Worm (Caenorhabditis elegans) whole organism, young adult: Measurements from ENCODE around the gene C16A3.6.

Experiments used
- B0035.1 ChIP-seq: sonication (generic microtip); optimal IDR thresholded peaks from 2 replicates; lab custom pipeline; 2016; ENCODE audit warnings: missing genetic modification characterization, mild to moderate bottlenecking, missing compliant biosample characterization, missing genotype, missing genetic modification reagents
- B0261.1 ChIP-seq: sonication (generic microtip); optimal IDR thresholded peaks from 2 replicates; lab custom pipeline; 2016; ENCODE audit warnings: mild to moderate bottlenecking, missing genetic modification characterization, moderate library complexity, missing compliant biosample characterization
- B0336.3 ChIP-seq: fragments of 200-800 bp; sonication (Bioruptor generic); IDR thresholded peaks from 2 replicates; pipeline ENCODE4 v1.3.6; 2022; ENCODE audit warnings: missing genetic modification characterization, missing compliant biosample characterization
- F55B11.4 ChIP-seq: sonication (generic microtip); optimal IDR thresholded peaks from 2 replicates; lab custom pipeline; 2016; ENCODE audit warnings: missing compliant biosample characterization, missing genetic modification characterization, borderline replicate concordance; ENCODE audit not compliant: insufficient read depth
- K11D2.4 ChIP-seq: fragments of 200-800 bp; sonication (Bioruptor generic); IDR thresholded peaks from 2 replicates; pipeline ENCODE4 v1.3.6; 2022; ENCODE audit warnings: missing genetic modification reagents, missing genetic modification characterization, missing compliant biosample characterization
- T26A5.8 ChIP-seq: sonication (generic microtip); optimal IDR thresholded peaks from 2 replicates; lab custom pipeline; 2016; ENCODE audit warnings: missing genetic modification characterization, missing compliant biosample characterization
- Y53G8AR.9 ChIP-seq: fragments of 200-800 bp; sonication (Bioruptor generic); conservative IDR thresholded peaks from 2 replicates; pipeline ENCODE4 v1.3.6; 2022; ENCODE audit warnings: missing genetic modification reagents, missing genetic modification characterization, missing compliant biosample characterization
- Y56A3A.18 ChIP-seq: fragments of 200-800 bp; sonication (Bioruptor generic); IDR thresholded peaks from 2 replicates; pipeline ENCODE4 v1.3.6; 2022; ENCODE audit warnings: missing genetic modification reagents, missing genetic modification characterization, missing compliant biosample characterization
- Y79H2A.3 ChIP-seq: fragments of 200-800 bp; sonication (Bioruptor generic); conservative IDR thresholded peaks from 2 replicates; pipeline ENCODE4 v1.3.6; 2022; ENCODE audit warnings: missing genetic modification reagents, missing genetic modification characterization, missing compliant biosample characterization
- Y95B8A.8 ChIP-seq: fragments of 200-800 bp; sonication (Bioruptor generic); IDR thresholded peaks from 2 replicates; pipeline ENCODE4 v1.3.6; 2022; ENCODE audit warnings: missing genetic modification reagents, missing genetic modification characterization, missing compliant biosample characterization
- ama-1 ChIP-seq, 3 experiments: fragments of 150-350 bp in 1 of 3; sonication (generic microtip) in 2 of 3; optimal IDR thresholded peaks; 2 replicates each; lab custom pipeline; 2014 to 2018; ENCODE audit warnings: missing biosample characterization in 2 of 3, missing genetic modification characterization in 2 of 3, missing genetic modification reagents in 2 of 3
- atf-7 ChIP-seq: sonication (generic microtip); optimal IDR thresholded peaks from 2 replicates; lab custom pipeline; 2017; ENCODE audit warnings: mild to moderate bottlenecking, missing genetic modification characterization, missing compliant biosample characterization
- cebp-1 ChIP-seq, 2 experiments: fragments of 200-800 bp in 1 of 2; sonication (Bioruptor generic) in 1 of 2; sonication (generic microtip) in 1 of 2; IDR thresholded peaks in 1 of 2; optimal IDR thresholded peaks in 1 of 2; 2 replicates each; pipeline versions ENCODE4 v1.3.6 to Lab custom; 2017 to 2022; ENCODE audit warnings: missing compliant biosample characterization in 2 of 2, missing genetic modification characterization in 2 of 2, mild to moderate bottlenecking in 1 of 2, missing genetic modification reagents in 1 of 2, moderate library complexity in 1 of 2
- ceh-40 ChIP-seq: fragments of 200-800 bp; sonication (Bioruptor generic); IDR thresholded peaks from 2 replicates; pipeline ENCODE4 v1.3.6; 2022; ENCODE audit warnings: missing genetic modification characterization, missing compliant biosample characterization
- ceh-79 ChIP-seq: sonication (generic microtip); optimal IDR thresholded peaks from 2 replicates; lab custom pipeline; 2017; ENCODE audit warnings: mild to moderate bottlenecking, missing genetic modification characterization, missing compliant biosample characterization
- egrh-3 ChIP-seq: fragments of 200-800 bp; sonication (Bioruptor generic); IDR thresholded peaks from 2 replicates; pipeline ENCODE4 v1.3.6; 2022; ENCODE audit warnings: missing genetic modification reagents, missing genetic modification characterization, missing compliant biosample characterization
- ets-4 ChIP-seq: fragments of 200-800 bp; sonication (Bioruptor generic); optimal IDR thresholded peaks from 2 replicates; lab custom pipeline; 2018; ENCODE audit warnings: mild to moderate bottlenecking, missing genetic modification characterization, missing compliant biosample characterization
- hlh-12 ChIP-seq: sonication (generic microtip); optimal IDR thresholded peaks from 2 replicates; lab custom pipeline; 2016; ENCODE audit warnings: missing genetic modification characterization, missing compliant biosample characterization
- hsf-1 ChIP-seq: fragments of 200-800 bp; sonication (Bioruptor generic); IDR thresholded peaks from 2 replicates; pipeline ENCODE4 v1.3.6; 2022; ENCODE audit warnings: missing genetic modification reagents, missing genetic modification characterization, missing compliant biosample characterization
- lag-1 ChIP-seq: fragments of 200-800 bp; sonication (Bioruptor generic); IDR thresholded peaks from 2 replicates; pipeline ENCODE4 v1.3.6; 2022; ENCODE audit warnings: missing genetic modification reagents, missing genetic modification characterization, missing compliant biosample characterization
- let-607 ChIP-seq, 2 experiments: fragments of 200-800 bp in 1 of 2; sonication (Bioruptor generic) in 1 of 2; sonication (generic microtip) in 1 of 2; optimal IDR thresholded peaks; 2 replicates each; lab custom pipeline; 2016 to 2018; ENCODE audit warnings: mild to moderate bottlenecking in 2 of 2, missing compliant biosample characterization in 2 of 2, missing genetic modification characterization in 2 of 2, moderate library complexity in 2 of 2, missing genotype in 1 of 2
- lin-26 ChIP-seq: fragments of 200-800 bp; sonication (Bioruptor generic); IDR thresholded peaks from 2 replicates; pipeline ENCODE4 v1.3.6; 2022; ENCODE audit warnings: missing genetic modification reagents, missing genetic modification characterization, missing compliant biosample characterization
- lin-35 ChIP-seq, 3 experiments: fragments of 150-350 bp in 2 of 3; sonication (generic microtip) in 1 of 3; optimal IDR thresholded peaks; 2 replicates each; lab custom pipeline; 2014 to 2018; ENCODE audit warnings: missing biosample characterization in 3 of 3, missing genetic modification characterization in 3 of 3, missing genetic modification reagents in 3 of 3
- madf-10 ChIP-seq: sonication (generic microtip); optimal IDR thresholded peaks from 2 replicates; lab custom pipeline; 2016; ENCODE audit warnings: mild to moderate bottlenecking, missing genetic modification characterization, missing compliant biosample characterization
- nfya-1 ChIP-seq: sonication (generic microtip); optimal IDR thresholded peaks from 2 replicates; lab custom pipeline; 2017; ENCODE audit warnings: antibody characterized with exemption, missing compliant biosample characterization, missing genetic modification characterization, borderline replicate concordance; ENCODE audit not compliant: insufficient read depth
- nfya-2 ChIP-seq: fragments of 200-800 bp; sonication (Bioruptor generic); IDR thresholded peaks from 2 replicates; pipeline ENCODE4 v1.3.6; 2022; ENCODE audit warnings: missing genetic modification reagents, missing genetic modification characterization, missing compliant biosample characterization
- nfyb-1 ChIP-seq: fragments of 200-800 bp; sonication (Bioruptor generic); IDR thresholded peaks from 2 replicates; pipeline ENCODE4 v1.3.6; 2022; ENCODE audit warnings: missing genetic modification reagents, missing genetic modification characterization, missing compliant biosample characterization
- nhr-80 ChIP-seq: sonication (generic microtip); optimal IDR thresholded peaks from 2 replicates; lab custom pipeline; 2016; ENCODE audit warnings: missing genetic modification characterization, missing compliant biosample characterization
- pha-4 ChIP-seq: fragments of 150-350 bp; sonication (generic microtip); optimal IDR thresholded peaks from 2 replicates; lab custom pipeline; 2014; ENCODE audit warnings: missing biosample characterization, missing genetic modification reagents, missing genetic modification characterization
- rcor-1 ChIP-seq: fragments of 200-800 bp; sonication (Bioruptor generic); IDR thresholded peaks from 2 replicates; pipeline ENCODE4 v1.3.6; 2022; ENCODE audit warnings: missing genetic modification reagents, missing genetic modification characterization, missing compliant biosample characterization
- rpc-1 ChIP-seq, 2 experiments: fragments of 150-350 bp in 1 of 2; sonication (generic microtip) in 1 of 2; optimal IDR thresholded peaks; 2 replicates each; lab custom pipeline; 2014 to 2018; ENCODE audit warnings: missing biosample characterization in 1 of 2, missing genetic modification characterization in 1 of 2, missing genetic modification reagents in 1 of 2, missing genotype in 1 of 2
- sea-2 ChIP-seq: fragments of 200-800 bp; sonication (Bioruptor generic); IDR thresholded peaks from 2 replicates; pipeline ENCODE4 v1.3.6; 2022; ENCODE audit warnings: missing genetic modification characterization, missing compliant biosample characterization
- snpc-1.1 ChIP-seq: sonication (generic microtip); optimal IDR thresholded peaks from 2 replicates; lab custom pipeline; 2017; ENCODE audit warnings: missing genetic modification characterization, mild to moderate bottlenecking, missing compliant biosample characterization, antibody characterized with exemption, moderate library complexity, missing genotype, missing genetic modification reagents; ENCODE audit not compliant: insufficient read depth
- snpc-1.3 ChIP-seq: sonication (generic microtip); optimal IDR thresholded peaks from 2 replicates; lab custom pipeline; 2017; ENCODE audit warnings: missing genetic modification characterization, mild to moderate bottlenecking, missing compliant biosample characterization, antibody characterized with exemption, moderate library complexity, missing genotype, missing genetic modification reagents; ENCODE audit not compliant: insufficient read depth
- somi-1 ChIP-seq: fragments of 200-800 bp; sonication (Bioruptor generic); optimal IDR thresholded peaks from 2 replicates; lab custom pipeline; 2018; ENCODE audit warnings: mild to moderate bottlenecking, missing genetic modification characterization, missing compliant biosample characterization
- tbp1 ChIP-seq: fragments of 200-800 bp; sonication (Bioruptor generic); optimal IDR thresholded peaks from 2 replicates; lab custom pipeline; 2018; ENCODE audit warnings: mild to moderate bottlenecking, missing genetic modification characterization, missing compliant biosample characterization
- tbx-9 ChIP-seq: sonication (generic microtip); optimal IDR thresholded peaks from 2 replicates; lab custom pipeline; 2016; ENCODE audit warnings: borderline replicate concordance, missing genetic modification characterization, inconsistent platforms, missing compliant biosample characterization
- zfh-2 ChIP-seq: fragments of 200-800 bp; sonication (Bioruptor generic); conservative IDR thresholded peaks from 2 replicates; pipeline ENCODE4 v1.3.6; 2022; ENCODE audit warnings: missing genetic modification reagents, missing genetic modification characterization, missing compliant biosample characterization
- ztf-22 ChIP-seq: fragments of 200-800 bp; sonication (Bioruptor generic); optimal IDR thresholded peaks from 2 replicates; lab custom pipeline; 2018; ENCODE audit warnings: mild to moderate bottlenecking, missing genetic modification characterization, moderate library complexity, missing compliant biosample characterization
- ztf-26 ChIP-seq: sonication (generic microtip); optimal IDR thresholded peaks from 2 replicates; lab custom pipeline; 2017; ENCODE audit warnings: missing genetic modification characterization, missing compliant biosample characterization
- ztf-3 ChIP-seq: fragments of 200-800 bp; sonication (Bioruptor generic); optimal IDR thresholded peaks from 2 replicates; lab custom pipeline; 2018; ENCODE audit warnings: mild to moderate bottlenecking, missing genetic modification characterization, missing compliant biosample characterization

The C16A3.6 gene

ce11 chrIII:6359171-6359854 is 19.7 kb upstream of the C16A3.6 start:
- no peak for TF ChIP-seq rcor-1

- TF ChIP-seq rpc-1 (optimal IDR thresholded peaks at IDR 0.05; lab: Kevin White, UChicago) (no peak), rpc-1 (tag; optimal IDR thresholded peaks at IDR 0.05; lab: Kevin White, UChicago) (no peak), F55B11.4 (no peak), atf-7 (tag; lab: Kevin White, UChicago) (no peak), Y56A3A.18 (GFP tag; lab: Robert Waterston, UW) (no peak), Y95B8A.8 (GFP tag; lab: Robert Waterston, UW) (no peak), Y53G8AR.9 (GFP tag; lab: Robert Waterston, UW) (0 out of 2 replicates have a peak, but pooled peaks have one; percentile 29), B0035.1 (tag; lab: Kevin White, UChicago) (no peak), ets-4 (GFP tag; lab: Kevin White, UChicago) (no peak), hsf-1 (no peak), pha-4 (tag; lab: Kevin White, UChicago) (no peak), hlh-12 (tag; lab: Kevin White, UChicago) (no peak), lin-26 (GFP tag; lab: Robert Waterston, UW) (peak; percentile 46; the same call in 1 of the 2 replicates), zfh-2 (GFP tag; lab: Robert Waterston, UW) (peak; percentile 23; the same call in 1 of the 2 replicates), sea-2 (GFP tag; lab: Robert Waterston, UW) (no peak), tbx-9 (tag; lab: Kevin White, UChicago) (no peak), B0261.1 (no peak), nfya-2 (no peak), ama-1 (optimal IDR thresholded peaks at IDR 0.05; lab: Kevin White, UChicago) (no peak), ama-1 (GFP tag; optimal IDR thresholded peaks at IDR 0.05; lab: Kevin White, UChicago) (no peak), snpc-1.3 (tag; lab: Kevin White, UChicago) (no peak), Y79H2A.3 (GFP tag; lab: Robert Waterston, UW) (no peak), rcor-1 (no peak)
These were observed 18.9 kb upstream of the C16A3.6 start for ce11 chrIII:6360114-6360513.

- TF ChIP-seq nfyb-1 (GFP tag; lab: Robert Waterston, UW) (0 out of 2 replicates have a peak, but pooled peaks have one; percentile 31), ceh-79 (peak; percentile 3), somi-1 (GFP tag; lab: Kevin White, UChicago) (peak; percentile 0), nhr-80 (peak; percentile 20), rpc-1 (optimal IDR thresholded peaks at IDR 0.05; lab: Kevin White, UChicago) (no peak), rpc-1 (tag; optimal IDR thresholded peaks at IDR 0.05; lab: Kevin White, UChicago) (no peak), lin-35 (GFP tag; optimal IDR thresholded peaks at IDR 0.05; lab: Kevin White, UChicago) (no peak), cebp-1 (GFP tag; IDR thresholded peaks at IDR 0.05; lab: Robert Waterston, UW) (no peak), cebp-1 (tag; optimal IDR thresholded peaks at IDR 0.05; lab: Kevin White, UChicago) (peak; percentile 3), K11D2.4 (GFP tag; lab: Robert Waterston, UW) (peak; percentile 21; the same call in 1 of the 2 replicates), ztf-26 (tag; lab: Kevin White, UChicago) (peak; percentile 15), atf-7 (tag; lab: Kevin White, UChicago) (peak; percentile 5)
These were observed 18.2 kb upstream of the C16A3.6 start for ce11 chrIII:6360825-6361224.

ce11 chrIII:6361560-6361959 is 17.5 kb upstream of the C16A3.6 start:
- no peak for TF ChIP-seq pha-4 (tag; lab: Kevin White, UChicago)
- TF ChIP-seq ceh-40 (GFP tag; lab: Robert Waterston, UW) = no peak
- TF ChIP-seq nfya-2 = no peak
- peak in 1 of 2 experiments; percentile 1 for TF ChIP-seq let-607 (tag; optimal IDR thresholded peaks at IDR 0.05; lab: Kevin White, UChicago)
- no peak for TF ChIP-seq T26A5.8
- peak; percentile 37 for TF ChIP-seq ztf-22 (GFP tag; lab: Kevin White, UChicago)
- TF ChIP-seq egrh-3 = no peak
- no peak for TF ChIP-seq snpc-1.1 (tag; lab: Kevin White, UChicago)
- TF ChIP-seq lag-1 = no peak
- no peak for TF ChIP-seq B0336.3 (GFP tag; lab: Robert Waterston, UW)
- TF ChIP-seq B0261.1 = no peak
- TF ChIP-seq ztf-3 (GFP tag; lab: Kevin White, UChicago) = no peak
- TF ChIP-seq nfya-1 (tag; lab: Kevin White, UChicago) = no peak
- peak; percentile 26 for TF ChIP-seq madf-10 (tag; lab: Kevin White, UChicago)
- peak; percentile 10 for TF ChIP-seq tbp1 (GFP tag; lab: Kevin White, UChicago)
